Fruit fly (Drosophila melanogaster): ENCODE results near the gene cas.
A peak's percentile ranks its signal among the peaks of the same experiment; 100 is the strongest.

The cas gene

DNA sequence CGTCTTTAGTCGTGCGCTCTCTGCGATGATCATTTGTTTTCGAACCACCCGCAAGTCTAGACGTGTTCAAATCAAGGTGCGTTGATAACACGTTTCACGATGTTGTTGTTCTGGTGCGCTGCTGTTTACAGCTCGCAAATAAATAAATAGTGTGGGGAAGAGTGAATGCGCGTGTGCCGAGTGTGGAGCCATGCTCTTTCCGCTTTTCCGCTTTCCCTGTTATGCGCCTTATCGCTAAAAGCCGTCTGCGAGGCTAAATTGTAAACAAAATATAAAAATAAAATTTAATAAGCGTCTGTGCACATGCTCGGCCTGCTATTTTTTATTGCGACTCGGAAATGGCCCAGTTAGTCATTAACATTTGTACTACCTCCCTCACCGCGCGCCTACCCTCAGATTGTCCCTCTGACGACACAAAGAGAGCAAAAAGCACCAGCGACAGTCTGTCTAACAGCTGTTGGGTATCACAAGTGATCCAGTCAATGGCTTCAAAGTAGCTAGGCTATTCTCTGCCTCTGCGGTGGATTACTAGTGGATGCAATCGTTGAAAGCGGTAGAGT, 43.9 kb downstream of the cas start (continued):
- TF ChIP-seq CG12942 (GFP tag; optimal IDR thresholded peaks at IDR 0.05) (peak; percentile 58), CG11723 (GFP tag; optimal IDR thresholded peaks at IDR 0.05) (peak; percentile 87), Hand (GFP tag; optimal IDR thresholded peaks at IDR 0.05) (peak; percentile 76), sug (tag; optimal IDR thresholded peaks at IDR 0.05) (peak; percentile 98), tap (tag; optimal IDR thresholded peaks at IDR 0.05) (peak; percentile 64), CG7928 (GFP tag; optimal IDR thresholded peaks at IDR 0.05) (peak; percentile 25), CG31441 (GFP tag; IDR thresholded peaks at IDR 0.05) (peak; percentile 64; the same call in 1 of the 2 replicates), CG10979 (tag; optimal IDR thresholded peaks at IDR 0.05) (peak; percentile 42), dimm (GFP tag; IDR thresholded peaks at IDR 0.05) (no peak), Aef1 (GFP tag; IDR thresholded peaks at IDR 0.05) (peak; percentile 39; the same call in 1 of the 3 replicates), bbx (GFP tag; IDR thresholded peaks at IDR 0.05; ENCODE audit: partially characterized antibody) (0 out of 2 replicates have a peak, but pooled peaks have one; percentile 39), croc (GFP tag; conservative IDR thresholded peaks at IDR 0.05) (no peak), zf30C (GFP tag; optimal IDR thresholded peaks at IDR 0.05) (peak; percentile 37), CG1647 (GFP tag; optimal IDR thresholded peaks at IDR 0.05) (no peak), hb (GFP tag; IDR thresholded peaks at IDR 0.05; ENCODE audit: partially characterized antibody) (no peak), otp (GFP tag; IDR thresholded peaks at IDR 0.05) (peak; percentile 69; the same call in 1 of the 3 replicates), pnt (GFP tag; optimal IDR thresholded peaks at IDR 0.05) (peak; percentile 18), CG9817 (tag; optimal IDR thresholded peaks at IDR 0.05) (no peak), dm (GFP tag; optimal IDR thresholded peaks at IDR 0.05) (peak; percentile 81), zen2 (GFP tag; IDR thresholded peaks at IDR 0.05; ENCODE audit: partially characterized antibody) (no peak), Scr (GFP tag; IDR thresholded peaks at IDR 0.05; ENCODE audit: partially characterized antibody) (peak; percentile 33), CG34376 (GFP tag; optimal IDR thresholded peaks at IDR 0.05) (peak; percentile 94), luna (GFP tag; optimal IDR thresholded peaks at IDR 0.05) (peak; percentile 0), nerfin-2 (GFP tag; IDR thresholded peaks at IDR 0.05; ENCODE audit: partially characterized antibody) (no peak), Drgx (GFP tag; IDR thresholded peaks at IDR 0.05) (peak; percentile 38; the same call in 1 of the 2 replicates), Ets97D (GFP tag; optimal IDR thresholded peaks at IDR 0.05) (peak; percentile 26), ssp (GFP tag; IDR thresholded peaks at IDR 0.05) (no peak), CG11398 (GFP tag; optimal IDR thresholded peaks at IDR 0.05) (peak; percentile 86), ind (GFP tag; optimal IDR thresholded peaks at IDR 0.05) (peak; percentile 20), CG9876 (GFP tag; optimal IDR thresholded peaks at IDR 0.05) (peak; percentile 45), kah (GFP tag; optimal IDR thresholded peaks at IDR 0.05) (peak; percentile 86), HmgZ (tag; optimal IDR thresholded peaks at IDR 0.05) (peak; percentile 85), CG1233 (GFP tag; optimal IDR thresholded peaks at IDR 0.05) (peak; percentile 89), CG13296 (GFP tag; optimal IDR thresholded peaks at IDR 0.05) (peak; percentile 93), Ssrp (tag; optimal IDR thresholded peaks at IDR 0.05) (no peak), cas (GFP tag; IDR thresholded peaks at IDR 0.05) (no peak), unpg (GFP tag; optimal IDR thresholded peaks at IDR 0.05) (peak; percentile 78), Sox100B (GFP tag; optimal IDR thresholded peaks at IDR 0.05) (no peak), CG9797 (GFP tag; optimal IDR thresholded peaks at IDR 0.05) (peak; percentile 30), so (GFP tag; IDR thresholded peaks at IDR 0.05) (peak; percentile 68; the same call in 1 of the 3 replicates), toy (GFP tag; IDR thresholded peaks at IDR 0.05) (no peak), Bdp1 (GFP tag; optimal IDR thresholded peaks at IDR 0.05) (peak; percentile 23), abd-A (tag; optimal IDR thresholded peaks at IDR 0.05) (no peak), kni (GFP tag; optimal IDR thresholded peaks at IDR 0.05) (peak; percentile 97), schlank (tag; optimal IDR thresholded peaks at IDR 0.05) (peak; percentile 86), B-H1 (GFP tag; IDR thresholded peaks at IDR 0.05) (peak; percentile 26; the same call in 1 of the 3 replicates), mam (GFP tag; optimal IDR thresholded peaks at IDR 0.05) (peak; percentile 28), z (GFP tag; IDR thresholded peaks at IDR 0.05) (0 out of 3 replicates have a peak, but pooled peaks have one; percentile 42), scrt (GFP tag; optimal IDR thresholded peaks at IDR 0.05) (no peak), CG9932 (GFP tag; IDR thresholded peaks at IDR 0.05) (0 out of 2 replicates have a peak, but pooled peaks have one; percentile 12)

All from whole organism, embryonic.